Fruit fly (Drosophila melanogaster) whole organism, adult: ENCODE measurements around the gene CG32547.

ENCODE experiments used
- CG11617 ChIP-seq: fragments of 200-800 bp; sonication (Bioruptor generic); optimal IDR thresholded peaks from 2 replicates; lab custom pipeline; 2017; ENCODE audit warnings: mild to moderate bottlenecking, missing biosample characterization, missing genetic modification reagents, missing genetic modification characterization
- CG12768 ChIP-seq: fragments of 200-800 bp; sonication (Bioruptor generic); optimal IDR thresholded peaks from 2 replicates; lab custom pipeline; 2017; ENCODE audit warnings: missing biosample characterization, missing genetic modification characterization, mild to moderate bottlenecking, moderate library complexity, missing genetic modification reagents
- CG14711 ChIP-seq: fragments of 200-800 bp; sonication (Bioruptor generic); optimal IDR thresholded peaks from 2 replicates; lab custom pipeline; 2018; ENCODE audit warnings: missing biosample characterization, mild to moderate bottlenecking, missing genetic modification characterization, moderate library complexity
- CG1620 ChIP-seq: fragments of 200-800 bp; sonication (Bioruptor generic); optimal IDR thresholded peaks from 2 replicates; lab custom pipeline; 2016; ENCODE audit warnings: missing biosample characterization, missing genetic modification characterization
- CG33017 ChIP-seq: fragments of 200-800 bp; sonication (Bioruptor generic); optimal IDR thresholded peaks from 2 replicates; lab custom pipeline; 2018; ENCODE audit warnings: missing biosample characterization, mild to moderate bottlenecking, missing genetic modification characterization, moderate library complexity
- CG7045 ChIP-seq: fragments of 200-800 bp; sonication (Bioruptor generic); optimal IDR thresholded peaks from 2 replicates; lab custom pipeline; 2017; ENCODE audit warnings: missing biosample characterization, mild to moderate bottlenecking, missing genetic modification characterization
- CG7101 ChIP-seq: fragments of 200-800 bp; sonication (Bioruptor generic); optimal IDR thresholded peaks from 2 replicates; lab custom pipeline; 2018; ENCODE audit warnings: missing biosample characterization, mild to moderate bottlenecking, missing genetic modification characterization, moderate library complexity
- Clk ChIP-seq: fragments of 200-800 bp; sonication (Bioruptor generic); optimal IDR thresholded peaks from 2 replicates; lab custom pipeline; 2017; ENCODE audit warnings: missing biosample characterization, missing genetic modification characterization
- Crg-1 ChIP-seq: fragments of 200-800 bp; sonication (Bioruptor generic); optimal IDR thresholded peaks from 2 replicates; lab custom pipeline; 2016; ENCODE audit warnings: missing biosample characterization, missing genetic modification characterization
- Hr96 ChIP-seq: fragments of 200-800 bp; sonication (Bioruptor generic); optimal IDR thresholded peaks from 2 replicates; lab custom pipeline; 2016; ENCODE audit warnings: missing biosample characterization, missing genetic modification characterization
- Mnt ChIP-seq: fragments of 200-800 bp; sonication (Bioruptor generic); optimal IDR thresholded peaks from 2 replicates; lab custom pipeline; 2016; ENCODE audit warnings: missing biosample characterization, mild to moderate bottlenecking, missing genetic modification characterization
- bab1 ChIP-seq: fragments of 200-800 bp; sonication (Bioruptor generic); optimal IDR thresholded peaks from 3 replicates; lab custom pipeline; 2019; ENCODE audit warnings: missing biosample characterization, mild to moderate bottlenecking, missing genetic modification characterization, moderate library complexity
- cic ChIP-seq: fragments of 200-800 bp; sonication (Bioruptor generic); optimal IDR thresholded peaks from 2 replicates; lab custom pipeline; 2017; ENCODE audit warnings: missing biosample characterization, mild to moderate bottlenecking, missing genetic modification characterization, moderate library complexity
- cnc ChIP-seq, 2 experiments: fragments of >200 bp; optimal IDR thresholded peaks; 2 replicates each; lab custom pipeline; 2017
- kay ChIP-seq: fragments of 200-800 bp; sonication (Bioruptor generic); peaks from one replicate; lab custom pipeline; 2016; ENCODE audit warnings: missing biosample characterization, missing genetic modification characterization, borderline replicate concordance
- ovo ChIP-seq: fragments of 200-800 bp; sonication (Bioruptor generic); optimal IDR thresholded peaks from 2 replicates; lab custom pipeline; 2016; ENCODE audit warnings: missing biosample characterization, missing genetic modification characterization
- pad ChIP-seq: fragments of 200-800 bp; sonication (Bioruptor generic); optimal IDR thresholded peaks from 3 replicates; lab custom pipeline; 2017; ENCODE audit warnings: missing biosample characterization, missing genetic modification characterization, mild to moderate bottlenecking, moderate library complexity, missing genetic modification reagents
- tj ChIP-seq: fragments of 200-800 bp; sonication (Bioruptor generic); optimal IDR thresholded peaks from 3 replicates; lab custom pipeline; 2017; ENCODE audit warnings: missing biosample characterization, mild to moderate bottlenecking, missing genetic modification characterization, moderate library complexity
- toe ChIP-seq: fragments of 200-800 bp; sonication (Bioruptor generic); optimal IDR thresholded peaks from 2 replicates; lab custom pipeline; 2016; ENCODE audit warnings: missing biosample characterization, missing genetic modification characterization

The CG32547 gene

dm6 chrX:18494165-18494740, 15.0 kb upstream of the CG32547 start, which contains the start of gene CG15043:
CG15043 (minus strand) TSS chrX:18494168.
- TF ChIP-seq toe (GFP tag; lab: Kevin White, UChicago), result no peak
- TF ChIP-seq CG14711 (tag; lab: Kevin White, UChicago), result peak; percentile 48
- no peak for TF ChIP-seq ovo
- no peak for TF ChIP-seq Mnt
- no peak for TF ChIP-seq tj (GFP tag; lab: Kevin White, UChicago)
- no peak for TF ChIP-seq CG33017 (tag; lab: Kevin White, UChicago)
- no peak for TF ChIP-seq kay (GFP tag; lab: Kevin White, UChicago)
- peak; percentile 28 for TF ChIP-seq pad (GFP tag; lab: Kevin White, UChicago)
- TF ChIP-seq bab1 (GFP tag; lab: Kevin White, UChicago), result no peak
- no peak for TF ChIP-seq CG12768 (GFP tag; lab: Kevin White, UChicago)
- no peak for TF ChIP-seq CG11617 (GFP tag; lab: Kevin White, UChicago)
- no peak for TF ChIP-seq Hr96
- no peak for TF ChIP-seq Clk (GFP tag; lab: Kevin White, UChicago)
- peak; percentile 58 for TF ChIP-seq CG7101 (tag; lab: Kevin White, UChicago)

- TF ChIP-seq CG1620 (GFP tag; lab: Kevin White, UChicago) (no peak), cic (GFP tag; lab: Kevin White, UChicago) (no peak), bab1 (GFP tag; lab: Kevin White, UChicago) (no peak), Clk (GFP tag; lab: Kevin White, UChicago) (no peak)
Measured at dm6 chrX:18491941-18492340, 12.7 kb upstream of the CG32547 start, which contains the start of gene CG15044. CG15044 (minus strand) TSS chrX:18492006.

dm6 chrX:18489509-18489908, 10.2 kb upstream of the CG32547 start, which contains the start of gene CG15046:
CG15046 (minus strand) TSS chrX:18489620.
- TF ChIP-seq Crg-1 (GFP tag; lab: Kevin White, UChicago), result no peak
- no peak for TF ChIP-seq CG7101 (tag; lab: Kevin White, UChicago)
- TF ChIP-seq tj (GFP tag; lab: Kevin White, UChicago), result no peak

- TF ChIP-seq CG12768 (GFP tag; lab: Kevin White, UChicago) (no peak), Mnt (peak; percentile 20), Crg-1 (GFP tag; lab: Kevin White, UChicago) (no peak), tj (GFP tag; lab: Kevin White, UChicago) (no peak), CG14711 (tag; lab: Kevin White, UChicago) (no peak), cic (GFP tag; lab: Kevin White, UChicago) (peak; percentile 42)
Measured at dm6 chrX:18486356-18487059, 7.2 kb upstream of the CG32547 start, which contains the start of gene psh. psh (minus strand) TSS chrX:18486921.

dm6 chrX:18483261-18484218, 4.3 kb upstream of the CG32547 start, which contains the start of gene Hayan:
Hayan (minus strand) TSS chrX:18483772.
- TF ChIP-seq Mnt, result no peak
- TF ChIP-seq Crg-1 (GFP tag; lab: Kevin White, UChicago), result no peak
- TF ChIP-seq pad (GFP tag; lab: Kevin White, UChicago), result no peak
- TF ChIP-seq CG7101 (tag; lab: Kevin White, UChicago), result no peak
- TF ChIP-seq CG7045, result no peak
- TF ChIP-seq CG11617 (GFP tag; lab: Kevin White, UChicago), result no peak
- no peak for TF ChIP-seq CG14711 (tag; lab: Kevin White, UChicago)
- TF ChIP-seq toe (GFP tag; lab: Kevin White, UChicago), result no peak
- no peak for TF ChIP-seq CG1620 (GFP tag; lab: Kevin White, UChicago)
- no peak for TF ChIP-seq kay (GFP tag; lab: Kevin White, UChicago)
- TF ChIP-seq cnc (optimal IDR thresholded peaks at IDR 0.05; lab: Kevin White, UChicago), result no peak
- TF ChIP-seq CG12768 (GFP tag; lab: Kevin White, UChicago), result no peak
- TF ChIP-seq tj (GFP tag; lab: Kevin White, UChicago), result no peak
- no peak for TF ChIP-seq Clk (GFP tag; lab: Kevin White, UChicago)
- no peak for TF ChIP-seq ovo
- TF ChIP-seq CG33017 (tag; lab: Kevin White, UChicago), result no peak

dm6 chrX:18482537-18482936, 3.2 kb upstream of the CG32547 start:
- TF ChIP-seq ovo (no peak), Clk (GFP tag; lab: Kevin White, UChicago) (no peak), bab1 (GFP tag; lab: Kevin White, UChicago) (no peak), CG7045 (no peak), CG7101 (tag; lab: Kevin White, UChicago) (no peak), CG11617 (GFP tag; lab: Kevin White, UChicago) (no peak), CG33017 (tag; lab: Kevin White, UChicago) (no peak), CG14711 (tag; lab: Kevin White, UChicago) (no peak), CG12768 (GFP tag; lab: Kevin White, UChicago) (no peak), cic (GFP tag; lab: Kevin White, UChicago) (no peak)
